Worm (Caenorhabditis elegans) whole organism, young adult: ENCODE results near the gene nspg-1.
A peak's percentile ranks its signal among the peaks of the same experiment; 100 is the strongest.

Source experiments
- B0019.2 ChIP-seq: fragments of 200-800 bp; sonication (Bioruptor generic); conservative IDR thresholded peaks from 2 replicates; pipeline ENCODE4 v1.3.6; 2022; ENCODE audit warnings: missing genetic modification reagents, missing genetic modification characterization, missing compliant biosample characterization
- B0261.1 ChIP-seq: sonication (generic microtip); optimal IDR thresholded peaks from 2 replicates; lab custom pipeline; 2016; ENCODE audit warnings: mild to moderate bottlenecking, missing genetic modification characterization, moderate library complexity, missing compliant biosample characterization
- B0336.3 ChIP-seq: fragments of 200-800 bp; sonication (Bioruptor generic); IDR thresholded peaks from 2 replicates; pipeline ENCODE4 v1.3.6; 2022; ENCODE audit warnings: missing genetic modification characterization, missing compliant biosample characterization
- C17E4.6 ChIP-seq: fragments of 200-800 bp; sonication (Bioruptor generic); IDR thresholded peaks from 2 replicates; pipeline ENCODE4 v1.3.6; 2022; ENCODE audit warnings: missing genetic modification reagents, missing genetic modification characterization, missing compliant biosample characterization
- F22D6.2 ChIP-seq: sonication (generic microtip); optimal IDR thresholded peaks from 2 replicates; lab custom pipeline; 2016; ENCODE audit warnings: mild to moderate bottlenecking, missing genetic modification characterization, missing compliant biosample characterization
- F39B2.1 ChIP-seq: fragments of 200-800 bp; sonication (Bioruptor generic); IDR thresholded peaks from 2 replicates; pipeline ENCODE4 v1.3.6; 2022; ENCODE audit warnings: missing genetic modification reagents, missing genetic modification characterization, missing compliant biosample characterization
- F49E8.2 ChIP-seq: sonication (generic microtip); optimal IDR thresholded peaks from 3 replicates; lab custom pipeline; 2017; ENCODE audit warnings: missing genetic modification characterization, mild to moderate bottlenecking, missing compliant biosample characterization, antibody characterized with exemption, moderate library complexity; ENCODE audit not compliant: insufficient read depth
- T07F8.4 ChIP-seq: sonication (generic microtip); optimal IDR thresholded peaks from 2 replicates; lab custom pipeline; 2016; ENCODE audit warnings: mild to moderate bottlenecking, missing genetic modification characterization, moderate library complexity, missing compliant biosample characterization
- T26A5.8 ChIP-seq: sonication (generic microtip); optimal IDR thresholded peaks from 2 replicates; lab custom pipeline; 2016; ENCODE audit warnings: missing genetic modification characterization, missing compliant biosample characterization
- Y53F4B.3 ChIP-seq: fragments of 200-800 bp; sonication (Bioruptor generic); IDR thresholded peaks from 2 replicates; pipeline ENCODE4 v1.3.6; 2022; ENCODE audit warnings: missing genetic modification reagents, missing genetic modification characterization, missing compliant biosample characterization
- Y67H2A.10 ChIP-seq: fragments of 200-800 bp; sonication (Bioruptor generic); conservative IDR thresholded peaks from 2 replicates; pipeline ENCODE4 v1.3.6; 2022; ENCODE audit warnings: missing genetic modification reagents, missing genetic modification characterization, missing compliant biosample characterization
- akir-1 ChIP-seq: fragments of 200-800 bp; sonication (Bioruptor generic); optimal IDR thresholded peaks from 2 replicates; lab custom pipeline; 2018; ENCODE audit warnings: mild to moderate bottlenecking, missing genetic modification characterization, moderate library complexity, missing compliant biosample characterization
- aptf-3 ChIP-seq: fragments of 200-800 bp; sonication (Bioruptor generic); IDR thresholded peaks from 2 replicates; pipeline ENCODE4 v1.3.6; 2022; ENCODE audit warnings: missing genetic modification characterization, missing compliant biosample characterization
- atf-7 ChIP-seq: sonication (generic microtip); optimal IDR thresholded peaks from 2 replicates; lab custom pipeline; 2017; ENCODE audit warnings: mild to moderate bottlenecking, missing genetic modification characterization, missing compliant biosample characterization
- attf-5 ChIP-seq: fragments of 200-800 bp; sonication (Bioruptor generic); optimal IDR thresholded peaks from 2 replicates; lab custom pipeline; 2018; ENCODE audit warnings: mild to moderate bottlenecking, missing genetic modification characterization, missing compliant biosample characterization
- ceh-100 ChIP-seq: fragments of 200-800 bp; sonication (Bioruptor generic); IDR thresholded peaks from 2 replicates; pipeline ENCODE4 v1.3.6; 2022; ENCODE audit warnings: missing genetic modification reagents, missing genetic modification characterization, missing compliant biosample characterization
- ceh-27 ChIP-seq: fragments of 200-800 bp; sonication (Bioruptor generic); optimal IDR thresholded peaks from 2 replicates; lab custom pipeline; 2018; ENCODE audit warnings: mild to moderate bottlenecking, missing genetic modification characterization, moderate library complexity, missing compliant biosample characterization
- ceh-91 ChIP-seq: fragments of 200-800 bp; sonication (Bioruptor generic); IDR thresholded peaks from 2 replicates; pipeline ENCODE4 v1.3.6; 2022; ENCODE audit warnings: missing genetic modification reagents, missing genetic modification characterization, missing compliant biosample characterization
- die-1 ChIP-seq: sonication (generic microtip); optimal IDR thresholded peaks from 2 replicates; lab custom pipeline; 2016; ENCODE audit warnings: missing genotype, mild to moderate bottlenecking, missing genetic modification characterization, missing compliant biosample characterization
- egl-18 ChIP-seq: fragments of 200-800 bp; sonication (Bioruptor generic); IDR thresholded peaks from 2 replicates; pipeline ENCODE4 v1.3.6; 2022; ENCODE audit warnings: missing genetic modification reagents, missing genetic modification characterization, missing compliant biosample characterization
- egl-44 ChIP-seq: fragments of 200-800 bp; sonication (Bioruptor generic); IDR thresholded peaks from 2 replicates; pipeline ENCODE4 v1.3.6; 2022; ENCODE audit warnings: missing genetic modification reagents, missing genetic modification characterization, missing compliant biosample characterization
- ekl-4 ChIP-seq: fragments of 200-800 bp; sonication (Bioruptor generic); IDR thresholded peaks from 2 replicates; pipeline ENCODE4 v1.3.6; 2022; ENCODE audit warnings: missing genetic modification reagents, missing genetic modification characterization, missing compliant biosample characterization
- fkh-3 ChIP-seq: sonication (generic microtip); optimal IDR thresholded peaks from 2 replicates; lab custom pipeline; 2016; ENCODE audit warnings: mild to moderate bottlenecking, missing genetic modification characterization, missing compliant biosample characterization
- him-1 ChIP-seq: sonication (generic microtip); optimal IDR thresholded peaks from 2 replicates; lab custom pipeline; 2016; ENCODE audit warnings: missing genotype, missing genetic modification reagents, missing genetic modification characterization, missing compliant biosample characterization
- hmg-1.2 ChIP-seq: fragments of 200-800 bp; sonication (Bioruptor generic); IDR thresholded peaks from 2 replicates; pipeline ENCODE4 v1.3.6; 2022; ENCODE audit warnings: missing genetic modification reagents, missing genetic modification characterization, missing compliant biosample characterization
- hrde-1 ChIP-seq: sonication (generic microtip); optimal IDR thresholded peaks from 2 replicates; lab custom pipeline; 2016; ENCODE audit warnings: missing genetic modification characterization, mild to moderate bottlenecking, missing compliant biosample characterization, moderate library complexity, missing genotype, missing genetic modification reagents, borderline replicate concordance
- lag-1 ChIP-seq: fragments of 200-800 bp; sonication (Bioruptor generic); IDR thresholded peaks from 2 replicates; pipeline ENCODE4 v1.3.6; 2022; ENCODE audit warnings: missing genetic modification reagents, missing genetic modification characterization, missing compliant biosample characterization
- let-607 ChIP-seq, 2 experiments: fragments of 200-800 bp in 1 of 2; sonication (Bioruptor generic) in 1 of 2; sonication (generic microtip) in 1 of 2; optimal IDR thresholded peaks; 2 replicates each; lab custom pipeline; 2016 to 2018; ENCODE audit warnings: mild to moderate bottlenecking in 2 of 2, missing compliant biosample characterization in 2 of 2, missing genetic modification characterization in 2 of 2, moderate library complexity in 2 of 2, missing genotype in 1 of 2
- lin-40 ChIP-seq: sonication (generic microtip); optimal IDR thresholded peaks from 2 replicates; lab custom pipeline; 2016; ENCODE audit warnings: missing genetic modification characterization, mild to moderate bottlenecking, missing compliant biosample characterization, missing genotype, missing genetic modification reagents
- lin-54 ChIP-seq: fragments of 200-800 bp; sonication (Bioruptor generic); optimal IDR thresholded peaks from 2 replicates; lab custom pipeline; 2018; ENCODE audit warnings: mild to moderate bottlenecking, missing genetic modification characterization, missing compliant biosample characterization
- lsl-1 ChIP-seq: fragments of 200-800 bp; sonication (Bioruptor generic); optimal IDR thresholded peaks from 2 replicates; lab custom pipeline; 2018; ENCODE audit warnings: mild to moderate bottlenecking, missing genetic modification characterization, moderate library complexity, missing compliant biosample characterization
- madf-10 ChIP-seq: sonication (generic microtip); optimal IDR thresholded peaks from 2 replicates; lab custom pipeline; 2016; ENCODE audit warnings: mild to moderate bottlenecking, missing genetic modification characterization, missing compliant biosample characterization
- madf-6 ChIP-seq: fragments of 200-800 bp; sonication (Bioruptor generic); IDR thresholded peaks from 2 replicates; pipeline ENCODE4 v1.3.6; 2022; ENCODE audit warnings: missing genetic modification reagents, missing genetic modification characterization, missing compliant biosample characterization
- mcd-1 ChIP-seq: fragments of 200-800 bp; sonication (Bioruptor generic); IDR thresholded peaks from 2 replicates; pipeline ENCODE4 v1.3.6; 2022; ENCODE audit warnings: missing genetic modification reagents, missing genetic modification characterization, missing compliant biosample characterization
- mel-28 ChIP-seq: sonication (generic microtip); optimal IDR thresholded peaks from 2 replicates; lab custom pipeline; 2016; ENCODE audit warnings: borderline replicate concordance, mild to moderate bottlenecking, missing genetic modification characterization, missing compliant biosample characterization
- mes-4 ChIP-seq: sonication (generic microtip); optimal IDR thresholded peaks from 2 replicates; lab custom pipeline; 2016; ENCODE audit warnings: missing genotype, missing genetic modification characterization, missing compliant biosample characterization
- nhr-179 ChIP-seq: sonication (generic microtip); optimal IDR thresholded peaks from 2 replicates; lab custom pipeline; 2016; ENCODE audit warnings: mild to moderate bottlenecking, missing genetic modification characterization, missing compliant biosample characterization
- pha-4 ChIP-seq: fragments of 150-350 bp; sonication (generic microtip); optimal IDR thresholded peaks from 2 replicates; lab custom pipeline; 2014; ENCODE audit warnings: missing biosample characterization, missing genetic modification reagents, missing genetic modification characterization
- sea-2 ChIP-seq: fragments of 200-800 bp; sonication (Bioruptor generic); IDR thresholded peaks from 2 replicates; pipeline ENCODE4 v1.3.6; 2022; ENCODE audit warnings: missing genetic modification characterization, missing compliant biosample characterization
- snpc-1.1 ChIP-seq: sonication (generic microtip); optimal IDR thresholded peaks from 2 replicates; lab custom pipeline; 2017; ENCODE audit warnings: missing genetic modification characterization, mild to moderate bottlenecking, missing compliant biosample characterization, antibody characterized with exemption, moderate library complexity, missing genotype, missing genetic modification reagents; ENCODE audit not compliant: insufficient read depth
- tbx-9 ChIP-seq: sonication (generic microtip); optimal IDR thresholded peaks from 2 replicates; lab custom pipeline; 2016; ENCODE audit warnings: borderline replicate concordance, missing genetic modification characterization, inconsistent platforms, missing compliant biosample characterization
- unc-62 ChIP-seq: fragments of 150-350 bp; optimal IDR thresholded peaks from 2 replicates; lab custom pipeline; 2014; ENCODE audit warnings: missing biosample characterization, missing genetic modification reagents, missing genetic modification characterization
- zfh-2 ChIP-seq: fragments of 200-800 bp; sonication (Bioruptor generic); conservative IDR thresholded peaks from 2 replicates; pipeline ENCODE4 v1.3.6; 2022; ENCODE audit warnings: missing genetic modification reagents, missing genetic modification characterization, missing compliant biosample characterization
- ztf-6 ChIP-seq: fragments of 200-800 bp; sonication (Bioruptor generic); IDR thresholded peaks from 2 replicates; pipeline ENCODE4 v1.3.6; 2022; ENCODE audit warnings: missing genetic modification reagents, missing genetic modification characterization, missing compliant biosample characterization

Gene nspg-1

ce11 chrV:12875850-12876249 is 8.0 kb upstream of the nspg-1 start:
- TF ChIP-seq B0336.3 (GFP tag; lab: Robert Waterston, UW): no peak
- no peak for TF ChIP-seq fkh-3 (tag; lab: Kevin White, UChicago)
- no peak for TF ChIP-seq ceh-91 (GFP tag; lab: Robert Waterston, UW)
- no peak for TF ChIP-seq atf-7
- no peak for TF ChIP-seq zfh-2 (GFP tag; lab: Robert Waterston, UW)
- no peak for TF ChIP-seq mes-4 (tag; lab: Kevin White, UChicago)
- TF ChIP-seq madf-6: no peak
- TF ChIP-seq B0261.1 (tag; lab: Kevin White, UChicago): no peak
- no peak for TF ChIP-seq lag-1 (GFP tag; lab: Robert Waterston, UW)
- TF ChIP-seq B0019.2 (GFP tag; lab: Robert Waterston, UW): no peak
- no peak for TF ChIP-seq Y67H2A.10
- TF ChIP-seq Y53F4B.3 (GFP tag; lab: Robert Waterston, UW): no peak
- no peak for TF ChIP-seq F49E8.2 (tag; lab: Kevin White, UChicago)
- no peak for TF ChIP-seq hmg-1.2 (GFP tag; lab: Robert Waterston, UW)
- no peak for TF ChIP-seq snpc-1.1 (tag; lab: Kevin White, UChicago)
- TF ChIP-seq tbx-9 (tag; lab: Kevin White, UChicago): no peak
- TF ChIP-seq egl-44: no peak
- TF ChIP-seq nhr-179 (tag; lab: Kevin White, UChicago): no peak
- no peak for TF ChIP-seq aptf-3 (GFP tag; lab: Robert Waterston, UW)
- no peak for TF ChIP-seq F39B2.1 (GFP tag; lab: Robert Waterston, UW)

ce11 chrV:12871753-12872152 is 3.9 kb upstream of the nspg-1 start, which contains the start of gene bus-19:
Gene bus-19, plus strand, starts transcription at chrV:12872053.
- no peak for TF ChIP-seq ceh-91 (GFP tag; lab: Robert Waterston, UW)
- no peak for TF ChIP-seq C17E4.6 (GFP tag; lab: Robert Waterston, UW)

- TF ChIP-seq B0019.2 (GFP tag; lab: Robert Waterston, UW): no peak
- no peak for TF ChIP-seq madf-6
Measured at ce11 chrV:12870740-12871139, 2.8 kb upstream of the nspg-1 start.

ce11 chrV:12869948-12870347 is 2.1 kb upstream of the nspg-1 start, which contains the start of gene T07F10.3:
Gene T07F10.3, minus strand, starts transcription at chrV:12870045.
- TF ChIP-seq pha-4: no peak
- TF ChIP-seq ceh-100 (GFP tag; lab: Robert Waterston, UW): peak; percentile 37; the same call in 1 of the 2 replicates
- no peak for TF ChIP-seq die-1 (tag; lab: Kevin White, UChicago)
- peak; percentile 55 for TF ChIP-seq akir-1 (GFP tag; lab: Kevin White, UChicago)
- no peak for TF ChIP-seq egl-18 (GFP tag; lab: Robert Waterston, UW)
- peak; percentile 80 for TF ChIP-seq ekl-4
- no peak for TF ChIP-seq T26A5.8 (tag; lab: Kevin White, UChicago)
- peak; percentile 88 for TF ChIP-seq mcd-1 (GFP tag; lab: Robert Waterston, UW)
- peak; percentile 56 for TF ChIP-seq T07F8.4 (tag; lab: Kevin White, UChicago)
- TF ChIP-seq ztf-6: 0 out of 2 replicates have a peak, but pooled peaks have one; percentile 40
- TF ChIP-seq lin-54: peak; percentile 95
- no peak for TF ChIP-seq unc-62 (GFP tag; lab: Kevin White, UChicago)
- peak; percentile 95 for TF ChIP-seq ceh-27 (GFP tag; lab: Kevin White, UChicago)
- TF ChIP-seq attf-5 (GFP tag; lab: Kevin White, UChicago): peak; percentile 23
- peak; percentile 55 for TF ChIP-seq lsl-1 (GFP tag; lab: Kevin White, UChicago)
- peak; percentile 36 for TF ChIP-seq hrde-1 (tag; lab: Kevin White, UChicago)
- peak; percentile 84 for TF ChIP-seq lin-40 (tag; lab: Kevin White, UChicago)
- TF ChIP-seq him-1: peak; percentile 67
- TF ChIP-seq mel-28 (tag; lab: Kevin White, UChicago): no peak
- peak; percentile 74 for TF ChIP-seq madf-10 (tag; lab: Kevin White, UChicago)
- peak; percentile 76; the same call in 1 of the 2 replicates for TF ChIP-seq sea-2 (GFP tag; lab: Robert Waterston, UW)
- peak in 1 of 2 experiments; percentile 82 for TF ChIP-seq let-607 (tag; optimal IDR thresholded peaks at IDR 0.05; lab: Kevin White, UChicago)
- peak; percentile 77 for TF ChIP-seq F22D6.2 (tag; lab: Kevin White, UChicago)
